Worm (Caenorhabditis elegans) whole organism, L4/young adult: Measurements from ENCODE around the gene rrsr-1.

Source experiments
- dao-5 ChIP-seq: sonication (generic microtip); optimal IDR thresholded peaks from 2 replicates; lab custom pipeline; 2016; ENCODE audit warnings: missing genotype, missing genetic modification characterization, moderate library complexity, missing compliant biosample characterization
- him-1 ChIP-seq: sonication (generic microtip); optimal IDR thresholded peaks from 2 replicates; lab custom pipeline; 2016; ENCODE audit warnings: missing genotype, missing genetic modification reagents, missing genetic modification characterization, missing compliant biosample characterization

DNA sequence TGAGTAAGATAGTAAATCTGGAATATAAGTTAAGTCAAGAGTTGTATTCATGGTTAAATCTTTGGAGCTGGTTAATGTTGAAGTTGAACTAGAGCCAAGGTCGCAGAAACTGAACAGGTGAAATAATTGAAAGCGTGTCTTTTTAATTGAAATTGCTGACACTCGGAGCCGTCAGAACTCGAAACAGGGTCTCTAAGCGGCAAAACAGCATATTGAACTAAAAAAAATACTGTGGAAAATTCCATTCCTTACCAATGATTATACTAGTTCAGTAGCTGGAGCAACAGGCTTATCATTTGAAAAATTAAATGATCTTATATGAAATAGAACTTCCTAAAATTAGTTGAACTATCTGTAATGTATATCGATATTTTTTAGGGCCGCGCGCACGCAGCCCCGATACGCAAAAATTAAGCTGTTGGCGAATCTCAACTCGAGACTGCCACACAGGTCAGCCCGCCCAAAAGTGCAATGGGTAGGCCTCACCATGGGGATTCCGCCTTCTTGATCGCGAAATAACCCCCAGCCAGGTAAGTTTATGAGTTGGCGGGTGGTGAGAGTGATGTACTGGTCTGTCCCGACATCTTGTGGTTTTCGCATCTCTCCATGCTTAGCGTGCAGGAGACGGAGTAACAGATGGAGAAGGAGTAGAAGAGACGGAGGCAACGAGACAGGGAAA is 43.5 kb upstream of the rrsr-1 start, which contains the start of gene srz-97:
- no peak for TF ChIP-seq dao-5 (tag; lab: Kevin White, UChicago)
- no peak for TF ChIP-seq him-1 (tag; lab: Kevin White, UChicago)
